Worm (Caenorhabditis elegans): Measurements from ENCODE around the gene fbxa-82.

DNA sequence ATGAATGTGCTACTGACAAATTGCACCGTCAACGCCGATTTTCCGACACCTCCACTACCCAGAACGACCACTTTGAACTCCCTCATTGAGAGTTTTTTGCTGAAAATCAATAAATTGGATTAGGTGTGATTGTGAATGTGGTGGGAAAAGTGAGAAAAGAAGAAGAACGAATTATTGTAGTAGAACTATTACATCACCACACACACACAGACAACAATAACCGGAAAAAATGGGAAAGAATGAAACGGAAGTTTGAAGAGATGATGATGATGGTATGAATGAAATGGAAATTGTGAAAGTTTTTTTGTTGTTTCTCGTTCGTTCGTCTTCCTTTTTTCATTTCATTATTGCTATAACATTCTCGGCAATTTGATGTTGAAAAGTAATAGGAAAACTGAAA lies 11.7 kb upstream of the fbxa-82 start, which contains the start of gene rap-2:
- no peak for TF ChIP-seq nhr-76 (tag; optimal IDR thresholded peaks at IDR 0.05)
- no peak for TF ChIP-seq ces-1 (GFP tag; optimal IDR thresholded peaks at IDR 0.05)
- no peak for TF ChIP-seq lin-15B (tag; optimal IDR thresholded peaks at IDR 0.05)
- TF ChIP-seq nhr-20 (tag; optimal IDR thresholded peaks at IDR 0.05) = no peak
- TF ChIP-seq lin-13 (GFP tag; optimal IDR thresholded peaks at IDR 0.05) = no peak
- TF ChIP-seq nhr-77 (tag; optimal IDR thresholded peaks at IDR 0.05) = no peak

Data from whole organism, L1 larva.